Fruit fly (Drosophila melanogaster) S2 (cell line): Measurements from ENCODE around the gene CG31835.
"Not testable (repeated sequence)": the region's sequence is repeated elsewhere in the genome, so short reads cannot be mapped to it uniquely, and the experiment has no call there.

ENCODE experiments used
- CG8478 ChIP-seq: fragments of >200 bp; optimal IDR thresholded peaks from 2 replicates; lab custom pipeline; 2018
- CTCF ChIP-seq, 2 experiments: fragments of >200 bp; optimal IDR thresholded peaks; 2 replicates each; lab custom pipeline; 2018

dm6 chr2L:14735543-14735942 is at the start of gene CG31835:
- TF ChIP-seq CTCF (optimal IDR thresholded peaks at IDR 0.05; lab: Kevin White, UChicago); CG8478 (lab: Kevin White, UChicago): not testable (repeated sequence)
